Fruit fly (Drosophila melanogaster) whole organism, pupa: ENCODE measurements around the gene CG32365.

Experiments used
- CG10348 ChIP-seq: fragments of 200-800 bp; sonication (Bioruptor generic); IDR thresholded peaks from 2 replicates; pipeline ENCODE4 v1.3.6; 2022; ENCODE audit warnings: missing biosample characterization, missing genetic modification characterization
- CG12605 ChIP-seq: fragments of 200-800 bp; sonication (Bioruptor generic); IDR thresholded peaks from 2 replicates; pipeline ENCODE4 v1.3.6; 2022; ENCODE audit warnings: missing biosample characterization, missing genetic modification characterization
- CG13204 ChIP-seq: fragments of 200-800 bp; sonication (Bioruptor generic); optimal IDR thresholded peaks from 2 replicates; lab custom pipeline; 2018; ENCODE audit warnings: missing biosample characterization, mild to moderate bottlenecking, missing genetic modification characterization, moderate library complexity
- CG14655 ChIP-seq: fragments of 200-800 bp; sonication (Bioruptor generic); optimal IDR thresholded peaks from 3 replicates; lab custom pipeline; 2017; ENCODE audit warnings: mild to moderate bottlenecking, missing biosample characterization, missing genetic modification reagents, missing genetic modification characterization
- CG15710 ChIP-seq: fragments of 200-800 bp; sonication (Bioruptor generic); optimal IDR thresholded peaks from 2 replicates; lab custom pipeline; 2018; ENCODE audit warnings: missing biosample characterization, mild to moderate bottlenecking, missing genetic modification characterization, moderate library complexity
- CG17806 ChIP-seq: fragments of 200-800 bp; sonication (Bioruptor generic); optimal IDR thresholded peaks from 2 replicates; lab custom pipeline; 2018; ENCODE audit warnings: missing biosample characterization, mild to moderate bottlenecking, missing genetic modification characterization, moderate library complexity
- CG32121 ChIP-seq: fragments of 200-800 bp; sonication (Bioruptor generic); IDR thresholded peaks from 2 replicates; pipeline ENCODE4 v1.3.6; 2022; ENCODE audit warnings: missing biosample characterization, missing genetic modification characterization
- CG34367 ChIP-seq: fragments of 200-800 bp; sonication (Bioruptor generic); optimal IDR thresholded peaks from 2 replicates; lab custom pipeline; 2018; ENCODE audit warnings: missing biosample characterization, mild to moderate bottlenecking, missing genetic modification characterization
- CG4496 ChIP-seq: fragments of 200-800 bp; sonication (Bioruptor generic); IDR thresholded peaks from 3 replicates; pipeline ENCODE4 v1.3.6; 2022; ENCODE audit warnings: missing biosample characterization, missing genetic modification characterization
- CG8159 ChIP-seq: fragments of 200-800 bp; sonication (Bioruptor generic); optimal IDR thresholded peaks from 3 replicates; lab custom pipeline; 2018; ENCODE audit warnings: missing biosample characterization, mild to moderate bottlenecking, missing genetic modification characterization, moderate library complexity
- CG8301 ChIP-seq: fragments of 200-800 bp; sonication (Bioruptor generic); optimal IDR thresholded peaks from 2 replicates; lab custom pipeline; 2018; ENCODE audit warnings: missing biosample characterization, mild to moderate bottlenecking, missing genetic modification characterization
- CG9948 ChIP-seq: fragments of 200-800 bp; sonication (Bioruptor generic); optimal IDR thresholded peaks from 2 replicates; lab custom pipeline; 2018; ENCODE audit warnings: missing biosample characterization, mild to moderate bottlenecking, missing genetic modification characterization, moderate library complexity
- D1 ChIP-seq: fragments of 200-800 bp; sonication (Bioruptor generic); optimal IDR thresholded peaks from 2 replicates; lab custom pipeline; 2018; ENCODE audit warnings: missing biosample characterization, mild to moderate bottlenecking, missing genetic modification characterization, moderate library complexity
- EcR ChIP-seq: fragments of 200-800 bp; sonication (Bioruptor generic); optimal IDR thresholded peaks from 3 replicates; lab custom pipeline; 2019; ENCODE audit warnings: missing biosample characterization, missing genetic modification characterization, mild to moderate bottlenecking, moderate library complexity, missing genetic modification reagents
- Ets98B ChIP-seq: fragments of 200-800 bp; sonication (Bioruptor generic); IDR thresholded peaks from 2 replicates; pipeline ENCODE4 v1.3.6; 2022; ENCODE audit warnings: missing biosample characterization, missing genetic modification characterization
- Pif1A ChIP-seq: fragments of 200-800 bp; sonication (Bioruptor generic); optimal IDR thresholded peaks from 3 replicates; lab custom pipeline; 2016; ENCODE audit warnings: missing biosample characterization, missing genetic modification characterization
- Snoo ChIP-seq: fragments of 200-800 bp; sonication (Bioruptor generic); optimal IDR thresholded peaks from 3 replicates; lab custom pipeline; 2017; ENCODE audit warnings: missing biosample characterization, mild to moderate bottlenecking, missing genetic modification characterization, inconsistent platforms
- fd96Ca ChIP-seq: fragments of 200-800 bp; sonication (Bioruptor generic); IDR thresholded peaks from 3 replicates; pipeline ENCODE4 v1.3.6; 2022; ENCODE audit warnings: missing biosample characterization, missing genetic modification characterization
- gl ChIP-seq: fragments of 200-800 bp; sonication (Bioruptor generic); optimal IDR thresholded peaks from 2 replicates; lab custom pipeline; 2018; ENCODE audit warnings: missing biosample characterization, mild to moderate bottlenecking, missing genetic modification characterization
- rn ChIP-seq: fragments of 200-800 bp; sonication (Bioruptor generic); IDR thresholded peaks from 2 replicates; pipeline ENCODE4 v1.3.6; 2022; ENCODE audit warnings: missing biosample characterization, missing genetic modification characterization

CG32365 gene

dm6 chr3L:7879616-7880015 is 10.8 kb downstream of the CG32365 start:
- TF ChIP-seq CG12605 (GFP tag; lab: Robert Waterston, UW) (no peak), CG4496 (no peak), CG32121 (GFP tag; lab: Robert Waterston, UW) (no peak), CG10348 (no peak)

- TF ChIP-seq CG17806 (tag; lab: Kevin White, UChicago): no peak
- peak; percentile 58 for TF ChIP-seq EcR (GFP tag; lab: Kevin White, UChicago)
- TF ChIP-seq, all 21 proteins: peak for 1
These were observed 12.3 kb downstream of the CG32365 start for dm6 chr3L:7881127-7881526.

- TF ChIP-seq CG32121 (GFP tag; lab: Robert Waterston, UW): no peak
- no peak for TF ChIP-seq D1 (tag; lab: Kevin White, UChicago)
- TF ChIP-seq CG4496: no peak
- TF ChIP-seq Pif1A (GFP tag; lab: Kevin White, UChicago): no peak
- peak; percentile 3 for TF ChIP-seq CG34367 (tag; lab: Kevin White, UChicago)
These were observed 13.3 kb downstream of the CG32365 start for dm6 chr3L:7882105-7882504.

- no peak for TF ChIP-seq EcR (GFP tag; lab: Kevin White, UChicago)
- TF ChIP-seq Snoo: no peak
- no peak for TF ChIP-seq CG8301 (tag; lab: Kevin White, UChicago)
- TF ChIP-seq CG13204 (GFP tag; lab: Kevin White, UChicago): no peak
- TF ChIP-seq Pif1A (GFP tag; lab: Kevin White, UChicago): no peak
- no peak for TF ChIP-seq gl (tag; lab: Kevin White, UChicago)
- TF ChIP-seq fd96Ca: no peak
- no peak for TF ChIP-seq CG9948
- no peak for TF ChIP-seq CG34367 (tag; lab: Kevin White, UChicago)
- TF ChIP-seq CG32121 (GFP tag; lab: Robert Waterston, UW): 0 out of 2 replicates have a peak, but pooled peaks have one; percentile 24
- TF ChIP-seq CG15710 (tag; lab: Kevin White, UChicago): no peak
- TF ChIP-seq CG10348: no peak
- peak; percentile 44 for TF ChIP-seq CG12605 (GFP tag; lab: Robert Waterston, UW)
- no peak for TF ChIP-seq D1 (tag; lab: Kevin White, UChicago)
- TF ChIP-seq CG4496: peak; percentile 25; the same call in 1 of the 3 replicates
- TF ChIP-seq CG14655 (GFP tag; lab: Kevin White, UChicago): no peak
These were observed 14.5 kb downstream of the CG32365 start for dm6 chr3L:7883298-7883697.

- TF ChIP-seq CG32121 (GFP tag; lab: Robert Waterston, UW): no peak
- no peak for TF ChIP-seq CG12605 (GFP tag; lab: Robert Waterston, UW)
- no peak for TF ChIP-seq CG4496
- TF ChIP-seq EcR (GFP tag; lab: Kevin White, UChicago): no peak
- no peak for TF ChIP-seq Pif1A (GFP tag; lab: Kevin White, UChicago)
- TF ChIP-seq CG14655 (GFP tag; lab: Kevin White, UChicago): no peak
- no peak for TF ChIP-seq rn (GFP tag; lab: Robert Waterston, UW)
- TF ChIP-seq CG8159 (tag; lab: Kevin White, UChicago): no peak
- no peak for TF ChIP-seq Ets98B
- TF ChIP-seq CG34367 (tag; lab: Kevin White, UChicago): no peak
- no peak for TF ChIP-seq gl (tag; lab: Kevin White, UChicago)
- no peak for TF ChIP-seq CG13204 (GFP tag; lab: Kevin White, UChicago)
- no peak for TF ChIP-seq D1 (tag; lab: Kevin White, UChicago)
- no peak for TF ChIP-seq CG15710 (tag; lab: Kevin White, UChicago)
- no peak for TF ChIP-seq fd96Ca
These were observed 21.1 kb downstream of the CG32365 start for dm6 chr3L:7889976-7890375.

- no peak for TF ChIP-seq CG12605 (GFP tag; lab: Robert Waterston, UW)
- peak; percentile 21 for TF ChIP-seq CG14655 (GFP tag; lab: Kevin White, UChicago)
- no peak for TF ChIP-seq rn (GFP tag; lab: Robert Waterston, UW)
- TF ChIP-seq CG32121 (GFP tag; lab: Robert Waterston, UW): no peak
These were observed 21.7 kb downstream of the CG32365 start for dm6 chr3L:7890567-7890966.

- TF ChIP-seq rn (GFP tag; lab: Robert Waterston, UW) (no peak), CG10348 (no peak), gl (tag; lab: Kevin White, UChicago) (no peak)
- TF ChIP-seq, all 21 proteins: peak for 0
These were observed 25.0 kb downstream of the CG32365 start for dm6 chr3L:7893840-7894239.

- TF ChIP-seq CG12605 (GFP tag; lab: Robert Waterston, UW) (no peak), CG10348 (no peak), CG9948 (no peak), Snoo (no peak), CG17806 (tag; lab: Kevin White, UChicago) (no peak), CG8301 (tag; lab: Kevin White, UChicago) (no peak), CG15710 (tag; lab: Kevin White, UChicago) (no peak), CG32121 (GFP tag; lab: Robert Waterston, UW) (no peak), CG14655 (GFP tag; lab: Kevin White, UChicago) (no peak), CG4496 (no peak)
These were observed 25.7 kb downstream of the CG32365 start, which contains the start of gene eIF4E5 for dm6 chr3L:7894580-7894979. TSS of gene eIF4E5 (plus strand) at chr3L:7894880.
